Worm (Caenorhabditis elegans) whole organism, L4/young adult: ENCODE data around the gene F54D5.15.

Experiments used
- W03F9.2 ChIP-seq: fragments of 150-350 bp; optimal IDR thresholded peaks from 2 replicates; lab custom pipeline; 2014; ENCODE audit warnings: missing biosample characterization, missing genetic modification characterization
- him-1 ChIP-seq: sonication (generic microtip); optimal IDR thresholded peaks from 2 replicates; lab custom pipeline; 2016; ENCODE audit warnings: missing genotype, missing genetic modification reagents, missing genetic modification characterization, missing compliant biosample characterization

DNA sequence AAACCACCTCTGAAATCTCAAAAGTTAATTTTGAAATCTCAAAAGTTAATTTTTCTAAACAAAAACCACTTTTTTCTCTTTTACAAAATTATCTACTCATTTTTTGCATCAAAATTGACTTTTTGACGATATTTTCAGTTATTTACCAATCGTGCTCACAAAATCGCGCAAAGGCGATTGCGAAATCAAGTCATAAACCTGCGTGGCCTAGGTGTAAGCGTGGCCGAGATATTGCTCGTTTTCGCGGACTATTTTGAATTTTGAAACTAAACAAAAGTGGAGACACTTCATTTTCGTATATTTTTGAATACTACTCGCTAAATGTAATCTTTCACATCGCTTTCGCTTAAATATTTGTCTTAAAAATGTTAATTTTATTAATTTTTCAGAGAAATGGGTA, 14.3 kb upstream of the F54D5.15 start, which contains the start of gene smc-6:
- no peak for TF ChIP-seq him-1 (tag; lab: Kevin White, UChicago)
- no peak for TF ChIP-seq W03F9.2 (tag; lab: Kevin White, UChicago)
